Fruit fly (Drosophila melanogaster) whole organism, embryonic: ENCODE measurements around the gene CG44869.

ENCODE experiments used
- Atf-2 ChIP-seq: fragments of 200-800 bp; sonication (Bioruptor generic); optimal IDR thresholded peaks from 2 replicates; lab custom pipeline; 2016; ENCODE audit warnings: missing biosample characterization, missing genetic modification characterization
- CG10979 ChIP-seq: fragments of 200-800 bp; sonication (Bioruptor generic); optimal IDR thresholded peaks from 2 replicates; lab custom pipeline; 2018; ENCODE audit warnings: missing biosample characterization, mild to moderate bottlenecking, missing genetic modification characterization, moderate library complexity
- CG11504 ChIP-seq: fragments of 200-800 bp; sonication (Bioruptor generic); optimal IDR thresholded peaks from 3 replicates; lab custom pipeline; 2019; ENCODE audit warnings: missing biosample characterization, mild to moderate bottlenecking, missing genetic modification characterization, moderate library complexity
- CG14710 ChIP-seq: fragments of 200-800 bp; sonication (Bioruptor generic); optimal IDR thresholded peaks from 3 replicates; lab custom pipeline; 2019; ENCODE audit warnings: missing biosample characterization, mild to moderate bottlenecking, missing genetic modification characterization, moderate library complexity
- CG17328 ChIP-seq: fragments of 200-800 bp; sonication (Bioruptor generic); IDR thresholded peaks from 2 replicates; pipeline ENCODE4 v1.3.6; 2022; ENCODE audit warnings: missing biosample characterization, missing genetic modification characterization
- CG17361 ChIP-seq: fragments of 200-800 bp; sonication (Bioruptor generic); IDR thresholded peaks from 3 replicates; pipeline ENCODE4 v1.3.6; 2022; ENCODE audit warnings: missing biosample characterization, missing genetic modification characterization
- CG17829 ChIP-seq: fragments of 200-800 bp; optimal IDR thresholded peaks from 2 replicates; lab custom pipeline; 2019; ENCODE audit warnings: missing biosample characterization, mild to moderate bottlenecking, missing genetic modification characterization, moderate library complexity
- CG18262 ChIP-seq: fragments of 200-800 bp; optimal IDR thresholded peaks from 3 replicates; lab custom pipeline; 2019; ENCODE audit warnings: missing biosample characterization, mild to moderate bottlenecking, missing genetic modification characterization, moderate library complexity
- CG31441 ChIP-seq: fragments of 200-800 bp; sonication (Bioruptor generic); IDR thresholded peaks from 2 replicates; pipeline ENCODE4 v1.3.6; 2022; ENCODE audit warnings: missing biosample characterization, missing genetic modification characterization
- CG3281 ChIP-seq: fragments of 200-800 bp; sonication (Bioruptor generic); optimal IDR thresholded peaks from 3 replicates; lab custom pipeline; 2017; ENCODE audit warnings: missing biosample characterization, mild to moderate bottlenecking, missing genetic modification characterization
- CG4328 ChIP-seq: fragments of 200-800 bp; sonication (Bioruptor generic); optimal IDR thresholded peaks from 3 replicates; lab custom pipeline; 2017; ENCODE audit warnings: missing biosample characterization, missing genetic modification reagents, missing genetic modification characterization
- CG4360 ChIP-seq: fragments of 200-800 bp; sonication (Bioruptor generic); IDR thresholded peaks from 2 replicates; pipeline ENCODE4 v1.3.6; 2022; ENCODE audit warnings: missing biosample characterization, missing genetic modification characterization
- CG7839 ChIP-seq: fragments of 200-800 bp; sonication (Bioruptor generic); optimal IDR thresholded peaks from 3 replicates; lab custom pipeline; 2018; ENCODE audit warnings: missing biosample characterization, mild to moderate bottlenecking, missing genetic modification characterization, moderate library complexity
- CG9876 ChIP-seq: fragments of 200-800 bp; sonication (Bioruptor generic); optimal IDR thresholded peaks from 2 replicates; lab custom pipeline; 2016; ENCODE audit warnings: missing biosample characterization, missing genetic modification characterization
- D19A ChIP-seq: fragments of 200-800 bp; optimal IDR thresholded peaks from 3 replicates; lab custom pipeline; 2019; ENCODE audit warnings: missing biosample characterization, mild to moderate bottlenecking, missing genetic modification characterization, moderate library complexity
- Sox100B ChIP-seq: fragments of 200-800 bp; sonication (Bioruptor generic); optimal IDR thresholded peaks from 3 replicates; lab custom pipeline; 2018; ENCODE audit warnings: missing biosample characterization, mild to moderate bottlenecking, missing genetic modification characterization
- Xrp1 ChIP-seq: fragments of 200-800 bp; sonication (Bioruptor generic); IDR thresholded peaks from 2 replicates; pipeline ENCODE4 v1.3.6; 2022; ENCODE audit warnings: missing biosample characterization, missing genetic modification characterization
- dmrt99B ChIP-seq: fragments of 200-800 bp; sonication (Bioruptor generic); optimal IDR thresholded peaks from 2 replicates; lab custom pipeline; 2018; ENCODE audit warnings: missing biosample characterization, mild to moderate bottlenecking, missing genetic modification characterization, moderate library complexity
- lola ChIP-seq, 3 experiments: fragments of >200 bp in 2 of 3; fragments of 200-800 bp in 1 of 3; sonication (Bioruptor generic) in 1 of 3; optimal IDR thresholded peaks; 2 replicates each; lab custom pipeline; 2017 to 2019; ENCODE audit warnings: missing biosample characterization in 3 of 3, missing genetic modification characterization in 3 of 3, mild to moderate bottlenecking in 1 of 3, moderate library complexity in 1 of 3
- nmo ChIP-seq: fragments of 200-800 bp; sonication (Bioruptor generic); optimal IDR thresholded peaks from 2 replicates; lab custom pipeline; 2018; ENCODE audit warnings: missing biosample characterization, mild to moderate bottlenecking, missing genetic modification characterization, moderate library complexity
- sc ChIP-seq, 3 experiments: fragments of >200 bp in 2 of 3; fragments of 200-800 bp in 1 of 3; sonication (Bioruptor generic) in 1 of 3; optimal IDR thresholded peaks; 2 replicates in 2 of 3; 3 replicates in 1 of 3; lab custom pipeline; 2017; ENCODE audit warnings: mild to moderate bottlenecking in 1 of 3, missing biosample characterization in 1 of 3, missing genetic modification characterization in 1 of 3, missing genetic modification reagents in 1 of 3
- sens ChIP-seq: fragments of 200-800 bp; sonication (Bioruptor generic); peaks from one replicate; lab custom pipeline; 2016; ENCODE audit warnings: missing biosample characterization, missing genetic modification characterization
- zf30C ChIP-seq: fragments of 200-800 bp; sonication (Bioruptor generic); optimal IDR thresholded peaks from 3 replicates; lab custom pipeline; 2018; ENCODE audit warnings: missing biosample characterization, mild to moderate bottlenecking, missing genetic modification characterization

CG44869 gene

DNA sequence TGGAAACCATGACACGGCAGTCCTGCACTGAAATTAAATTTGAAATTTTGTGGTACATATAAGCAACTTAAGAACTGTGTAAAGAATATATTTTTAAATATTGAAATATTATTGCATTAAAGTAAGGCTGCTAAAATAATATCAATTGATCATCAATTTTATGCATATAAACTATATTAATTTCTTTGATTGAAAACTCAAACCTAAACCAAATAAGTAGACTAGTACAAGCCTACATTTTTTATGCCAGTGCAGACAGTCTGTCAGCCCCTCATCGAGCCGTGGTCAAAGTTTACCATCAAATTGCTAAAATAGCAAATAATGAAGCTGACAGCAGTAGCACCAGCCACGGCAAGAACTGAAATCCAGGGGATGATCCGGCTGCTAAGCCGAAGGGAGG is 48.1 kb downstream of the CG44869 start (continued):
- TF ChIP-seq CG10979 (tag; lab: Kevin White, UChicago), result peak; percentile 40
- TF ChIP-seq CG14710 (tag; lab: Kevin White, UChicago), result peak; percentile 16
- TF ChIP-seq CG4328 (GFP tag; lab: Kevin White, UChicago), result no peak
- TF ChIP-seq CG4360, result no peak
- TF ChIP-seq CG7839 (tag; lab: Kevin White, UChicago), result peak; percentile 8
- peak; percentile 39 for TF ChIP-seq zf30C
- TF ChIP-seq CG3281, result no peak
- peak; percentile 34; the same call in 1 of the 2 replicates for TF ChIP-seq CG31441
- TF ChIP-seq nmo (GFP tag; lab: Kevin White, UChicago), result peak; percentile 13
- peak; percentile 9 for TF ChIP-seq sens
- no peak for TF ChIP-seq CG9876
- peak; percentile 26 for TF ChIP-seq dmrt99B (tag; lab: Kevin White, UChicago)
- peak; percentile 19 for TF ChIP-seq CG17829 (tag; lab: Kevin White, UChicago)
- peak; percentile 9 for TF ChIP-seq Sox100B (GFP tag; lab: Kevin White, UChicago)
- TF ChIP-seq sc (optimal IDR thresholded peaks at IDR 0.05; lab: Kevin White, UChicago), result no peak
- no peak for TF ChIP-seq sc (GFP tag; optimal IDR thresholded peaks at IDR 0.05; lab: Kevin White, UChicago)
- peak in 1 of 3 experiments; percentile 35 for TF ChIP-seq lola (GFP tag; optimal IDR thresholded peaks at IDR 0.05; lab: Kevin White, UChicago)
- peak; percentile 39 for TF ChIP-seq CG11504 (tag; lab: Kevin White, UChicago)
- no peak for TF ChIP-seq CG17328 (GFP tag; lab: Robert Waterston, UW)
- peak; percentile 49; the same call in 1 of the 2 replicates for TF ChIP-seq Xrp1 (GFP tag; lab: Robert Waterston, UW)
- TF ChIP-seq CG17361 (GFP tag; lab: Robert Waterston, UW), result 0 out of 3 replicates have a peak, but pooled peaks have one; percentile 35
- TF ChIP-seq CG18262, result peak; percentile 55
- no peak for TF ChIP-seq Atf-2 (GFP tag; lab: Kevin White, UChicago)
- TF ChIP-seq D19A, result peak; percentile 35
